Fruit fly (Drosophila melanogaster) ovary, adult (tissue): Measurements from ENCODE around the gene barr.
A peak's percentile ranks its signal among the peaks of the same experiment; 100 is the strongest.

Experiments used
- CG17801 ChIP-seq: fragments of 200-800 bp; optimal IDR thresholded peaks from 2 replicates; lab custom pipeline; 2019; ENCODE audit warnings: missing biosample characterization, mild to moderate bottlenecking, missing genetic modification characterization, moderate library complexity; ENCODE audit not compliant: partially characterized antibody

barr gene

dm6 chr2L:20082155-20082964 lies 21.2 kb upstream of the barr start:
- TF ChIP-seq CG17801 (GFP tag; lab: Kevin White, UChicago) = no peak

- no peak for TF ChIP-seq CG17801 (GFP tag; lab: Kevin White, UChicago)
These were observed 19.6 kb upstream of the barr start for dm6 chr2L:20080772-20081171.

dm6 chr2L:20078880-20079279 lies 17.7 kb upstream of the barr start:
- TF ChIP-seq CG17801 (GFP tag; lab: Kevin White, UChicago) = no peak

- peak; percentile 11 for TF ChIP-seq CG17801 (GFP tag; lab: Kevin White, UChicago)
These were observed 16.5 kb upstream of the barr start for dm6 chr2L:20077423-20078401.

dm6 chr2L:20075234-20075803 lies 14.1 kb upstream of the barr start, which contains the start of the genes pr and neb:
Gene pr (minus strand): TSS chr2L:20075458.
Gene neb (plus strand): TSS chr2L:20075757.
- TF ChIP-seq CG17801 (GFP tag; lab: Kevin White, UChicago) = peak; percentile 62

- TF ChIP-seq CG17801 (GFP tag; lab: Kevin White, UChicago) = no peak
These were observed 13.2 kb upstream of the barr start for dm6 chr2L:20074388-20074787.

dm6 chr2L:20072095-20072494 lies 10.9 kb upstream of the barr start, which contains the start of gene CG10730:
Gene CG10730 (minus strand): TSS chr2L:20072195.
- no peak for TF ChIP-seq CG17801 (GFP tag; lab: Kevin White, UChicago)

dm6 chr2L:20069158-20070016 lies 8.2 kb upstream of the barr start:
- no peak for TF ChIP-seq CG17801 (GFP tag; lab: Kevin White, UChicago)

- TF ChIP-seq CG17801 (GFP tag; lab: Kevin White, UChicago) = no peak
These were observed 6.8 kb upstream of the barr start for dm6 chr2L:20067928-20068327.

dm6 chr2L:20066233-20066650 lies 5.1 kb upstream of the barr start, which contains the start of gene bwa:
Gene bwa (plus strand): TSS chr2L:20066391.
- no peak for TF ChIP-seq CG17801 (GFP tag; lab: Kevin White, UChicago)

- TF ChIP-seq CG17801 (GFP tag; lab: Kevin White, UChicago) = peak; percentile 32
These were observed 4.3 kb upstream of the barr start, which contains the start of gene vls for dm6 chr2L:20065516-20065915. Gene vls (minus strand): TSS chr2L:20065679.

- TF ChIP-seq CG17801 (GFP tag; lab: Kevin White, UChicago) = no peak
These were observed 3.8 kb downstream of the barr start for dm6 chr2L:20057391-20057790.

- no peak for TF ChIP-seq CG17801 (GFP tag; lab: Kevin White, UChicago)
These were observed 9.8 kb downstream of the barr start for dm6 chr2L:20051172-20051893.
